Fruit fly (Drosophila melanogaster): Measurements from ENCODE around the gene CG9636.

CG9636 gene

DNA sequence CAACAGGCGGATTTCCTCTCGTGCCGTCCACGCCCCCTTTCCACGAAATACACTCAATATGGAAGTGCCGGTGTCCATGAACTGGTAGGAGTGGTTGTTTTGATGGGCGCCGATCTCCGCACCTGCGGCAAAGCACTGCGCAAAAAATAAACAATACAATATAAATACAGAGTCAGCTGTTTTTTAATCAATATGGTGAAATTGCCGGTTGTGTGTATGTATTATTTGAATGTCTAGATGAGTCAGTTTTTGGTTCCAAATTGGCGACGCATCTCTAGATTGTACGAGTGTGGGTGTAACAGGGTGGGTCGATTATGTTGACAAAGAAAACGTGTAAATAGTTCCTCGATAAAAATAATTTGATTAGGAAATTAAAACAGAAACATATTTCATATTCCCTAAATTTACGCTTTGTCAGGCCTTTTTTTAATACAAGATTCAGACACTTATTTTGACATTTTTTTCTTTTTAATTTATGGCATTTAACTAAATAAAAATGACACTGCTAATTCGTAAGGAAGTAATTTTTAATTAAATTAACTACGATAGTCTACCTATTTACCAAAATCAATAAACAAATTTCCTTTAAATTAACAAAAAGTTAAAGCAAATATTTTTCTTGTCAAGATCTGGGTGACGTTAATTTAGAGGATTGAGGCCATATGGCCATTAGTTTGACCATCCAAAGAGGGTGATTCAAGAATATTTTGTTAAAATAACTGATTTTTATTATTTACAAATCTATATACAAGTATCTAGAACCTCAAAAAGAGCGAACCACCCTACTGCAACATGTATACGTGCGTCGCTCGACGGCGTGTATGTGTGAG is 3.9 kb downstream of the CG9636 start (continued):
- TF ChIP-seq CG17328 (GFP tag; IDR thresholded peaks at IDR 0.05): peak; percentile 73
- peak; percentile 54 for TF ChIP-seq CG15073 (GFP tag; optimal IDR thresholded peaks at IDR 0.05)
- peak; percentile 92 for TF ChIP-seq CG17385 (GFP tag; optimal IDR thresholded peaks at IDR 0.05)
- no peak for TF ChIP-seq da (GFP tag; optimal IDR thresholded peaks at IDR 0.05)
- TF ChIP-seq CG6272 (GFP tag; IDR thresholded peaks at IDR 0.05): no peak; the same call in 1 of the 2 replicates
- peak; percentile 93 for TF ChIP-seq CG15269 (tag; optimal IDR thresholded peaks at IDR 0.05)
- TF ChIP-seq vvl (GFP tag; IDR thresholded peaks at IDR 0.05): peak; percentile 74; the same call in 1 of the 2 replicates
- TF ChIP-seq Atf-2 (GFP tag; optimal IDR thresholded peaks at IDR 0.05): peak; percentile 72
- TF ChIP-seq CG12071 (GFP tag; optimal IDR thresholded peaks at IDR 0.05): peak; percentile 63
- peak; percentile 72 for TF ChIP-seq salm (tag; optimal IDR thresholded peaks at IDR 0.05)
- TF ChIP-seq Hand (GFP tag; optimal IDR thresholded peaks at IDR 0.05): peak; percentile 85
- peak; percentile 60 for TF ChIP-seq ap (GFP tag; IDR thresholded peaks at IDR 0.05)
- peak; percentile 49; the same call in 2 of the 3 replicates for TF ChIP-seq CG14050 (GFP tag; IDR thresholded peaks at IDR 0.05)
- peak; percentile 48 for TF ChIP-seq HmgZ (tag; optimal IDR thresholded peaks at IDR 0.05)
- peak; percentile 41; the same call in 1 of the 2 replicates for TF ChIP-seq rib (GFP tag; IDR thresholded peaks at IDR 0.05)
- TF ChIP-seq CG1832 (GFP tag; optimal IDR thresholded peaks at IDR 0.05): no peak
- no peak for TF ChIP-seq mirr (GFP tag; optimal IDR thresholded peaks at IDR 0.05)
- TF ChIP-seq Elba2 (GFP tag; optimal IDR thresholded peaks at IDR 0.05): no peak
- TF ChIP-seq ab (GFP tag; optimal IDR thresholded peaks at IDR 0.05): no peak
- peak; percentile 79 for TF ChIP-seq CG1602 (GFP tag; optimal IDR thresholded peaks at IDR 0.05)
- peak; percentile 78 for TF ChIP-seq bab2 (GFP tag; optimal IDR thresholded peaks at IDR 0.05)
- no peak; the same call in 1 of the 2 replicates for TF ChIP-seq CG13287 (GFP tag; IDR thresholded peaks at IDR 0.05; ENCODE audit: partially characterized antibody)
- TF ChIP-seq disco-r (GFP tag; optimal IDR thresholded peaks at IDR 0.05): peak; percentile 81
- peak; percentile 94 for TF ChIP-seq CG11504 (tag; optimal IDR thresholded peaks at IDR 0.05)
- TF ChIP-seq zen (tag; optimal IDR thresholded peaks at IDR 0.05): peak; percentile 66
- TF ChIP-seq crc (GFP tag; optimal IDR thresholded peaks at IDR 0.05): peak; percentile 78
- TF ChIP-seq odd (GFP tag; optimal IDR thresholded peaks at IDR 0.05): peak; percentile 95
- peak; percentile 41 for TF ChIP-seq en (GFP tag; optimal IDR thresholded peaks at IDR 0.05)
- peak; percentile 41; the same call in 1 of the 2 replicates for TF ChIP-seq CG14667 (GFP tag; IDR thresholded peaks at IDR 0.05)
- TF ChIP-seq fd3F (GFP tag; optimal IDR thresholded peaks at IDR 0.05): peak; percentile 83
- TF ChIP-seq CG8089 (GFP tag; optimal IDR thresholded peaks at IDR 0.05): peak; percentile 52
- TF ChIP-seq sim (GFP tag; IDR thresholded peaks at IDR 0.05): peak; percentile 57; the same call in 1 of the 2 replicates
- TF ChIP-seq CG17802 (tag; optimal IDR thresholded peaks at IDR 0.05): peak; percentile 61
- peak; percentile 84 for TF ChIP-seq Bteb2 (GFP tag; optimal IDR thresholded peaks at IDR 0.05)
- no peak for TF ChIP-seq CG7963 (GFP tag; IDR thresholded peaks at IDR 0.05; ENCODE audit: partially characterized antibody)
- peak; percentile 34 for TF ChIP-seq CHES-1-like (GFP tag; optimal IDR thresholded peaks at IDR 0.05)
- no peak for TF ChIP-seq CG6175 (GFP tag; IDR thresholded peaks at IDR 0.05)
- TF ChIP-seq kni (GFP tag; optimal IDR thresholded peaks at IDR 0.05): peak; percentile 83
- peak; percentile 94 for TF ChIP-seq CG7839 (tag; optimal IDR thresholded peaks at IDR 0.05)
- peak; percentile 51; the same call in 1 of the 3 replicates for TF ChIP-seq Mrtf (GFP tag; IDR thresholded peaks at IDR 0.05)
- peak; percentile 8 for TF ChIP-seq gcm2 (GFP tag; optimal IDR thresholded peaks at IDR 0.05)
- TF ChIP-seq HLHmδ (GFP tag; optimal IDR thresholded peaks at IDR 0.05): no peak
- TF ChIP-seq inv (GFP tag; IDR thresholded peaks at IDR 0.05; ENCODE audit: partially characterized antibody): no peak
- TF ChIP-seq CG11093 (GFP tag; IDR thresholded peaks at IDR 0.05): peak; percentile 68; the same call in 2 of the 3 replicates
- peak; percentile 79 for TF ChIP-seq CG6254 (GFP tag; optimal IDR thresholded peaks at IDR 0.05)
- peak; percentile 70 for TF ChIP-seq CG4820 (GFP tag; optimal IDR thresholded peaks at IDR 0.05)
- TF ChIP-seq gcm (GFP tag; optimal IDR thresholded peaks at IDR 0.05): peak; percentile 89
- peak; percentile 59 for TF ChIP-seq pnt (GFP tag; optimal IDR thresholded peaks at IDR 0.05)

Data from whole organism, embryonic.